Fruit fly (Drosophila melanogaster): ENCODE data around the gene disco-r.

Gene disco-r

dm6 chrX:16171427-16171826 is 22.6 kb upstream of the disco-r start (continued):
- TF ChIP-seq al (GFP tag; IDR thresholded peaks at IDR 0.05) (no peak), CG11723 (GFP tag; optimal IDR thresholded peaks at IDR 0.05) (no peak), CG6272 (GFP tag; IDR thresholded peaks at IDR 0.05) (no peak), ems (GFP tag; optimal IDR thresholded peaks at IDR 0.05) (no peak), CG11695 (GFP tag; IDR thresholded peaks at IDR 0.05) (no peak), grn (GFP tag; optimal IDR thresholded peaks at IDR 0.05) (no peak), cato (GFP tag; optimal IDR thresholded peaks at IDR 0.05; ENCODE audit: borderline replicate concordance) (no peak), GATAe (GFP tag; conservative IDR thresholded peaks at IDR 0.05) (no peak), CG10366 (GFP tag; IDR thresholded peaks at IDR 0.05) (no peak), run (tag; optimal IDR thresholded peaks at IDR 0.05) (no peak), BtbVII (GFP tag; optimal IDR thresholded peaks at IDR 0.05) (no peak), CG12071 (GFP tag; optimal IDR thresholded peaks at IDR 0.05) (no peak), CG15479 (GFP tag; optimal IDR thresholded peaks at IDR 0.05) (no peak), croc (GFP tag; conservative IDR thresholded peaks at IDR 0.05) (no peak), unpg (GFP tag; optimal IDR thresholded peaks at IDR 0.05) (no peak), CG13123 (GFP tag; optimal IDR thresholded peaks at IDR 0.05) (no peak), H2.0 (GFP tag; IDR thresholded peaks at IDR 0.05) (no peak), Scr (GFP tag; IDR thresholded peaks at IDR 0.05; ENCODE audit: partially characterized antibody) (no peak), nmo (GFP tag; optimal IDR thresholded peaks at IDR 0.05) (peak; percentile 41), fd96Cb (tag; optimal IDR thresholded peaks at IDR 0.05) (no peak), sim (GFP tag; IDR thresholded peaks at IDR 0.05) (no peak), Dp (GFP tag; optimal IDR thresholded peaks at IDR 0.05) (no peak), usp (GFP tag; optimal IDR thresholded peaks at IDR 0.05) (no peak), grau (tag; optimal IDR thresholded peaks at IDR 0.05) (peak; percentile 17), chn (GFP tag; optimal IDR thresholded peaks at IDR 0.05) (no peak), Dad (GFP tag; optimal IDR thresholded peaks at IDR 0.05) (no peak), amos (GFP tag; IDR thresholded peaks at IDR 0.05; ENCODE audit: partially characterized antibody) (no peak), CG32772 (GFP tag; IDR thresholded peaks at IDR 0.05) (no peak), CG7987 (GFP tag; optimal IDR thresholded peaks at IDR 0.05) (no peak), Stat92E (GFP tag; optimal IDR thresholded peaks at IDR 0.05) (no peak), chm (GFP tag; IDR thresholded peaks at IDR 0.05) (no peak), CG1529 (GFP tag; optimal IDR thresholded peaks at IDR 0.05) (no peak), fd3F (GFP tag; optimal IDR thresholded peaks at IDR 0.05) (no peak), Six4 (GFP tag; optimal IDR thresholded peaks at IDR 0.05) (no peak), CG6683 (GFP tag; optimal IDR thresholded peaks at IDR 0.05) (no peak), tin (GFP tag; optimal IDR thresholded peaks at IDR 0.05) (no peak), gce (GFP tag; IDR thresholded peaks at IDR 0.05) (no peak), CG18764 (GFP tag; optimal IDR thresholded peaks at IDR 0.05) (no peak), yki (optimal IDR thresholded peaks at IDR 0.05) (no peak), lab (GFP tag; optimal IDR thresholded peaks at IDR 0.05) (no peak), HLH4C (GFP tag; IDR thresholded peaks at IDR 0.05; ENCODE audit: partially characterized antibody) (no peak), CG31365 (tag; optimal IDR thresholded peaks at IDR 0.05) (no peak), Dek (tag; optimal IDR thresholded peaks at IDR 0.05) (no peak), gcm (GFP tag; optimal IDR thresholded peaks at IDR 0.05) (no peak), CG3163 (GFP tag; optimal IDR thresholded peaks at IDR 0.05) (no peak), kay (GFP tag; optimal IDR thresholded peaks at IDR 0.05) (no peak), CG6813 (GFP tag; optimal IDR thresholded peaks at IDR 0.05) (no peak), Mrtf (GFP tag; IDR thresholded peaks at IDR 0.05) (no peak), seq (GFP tag; IDR thresholded peaks at IDR 0.05) (no peak), CG13424 (tag; optimal IDR thresholded peaks at IDR 0.05) (peak; percentile 16), bsh (GFP tag; optimal IDR thresholded peaks at IDR 0.05) (peak in 1 of 2 experiments; percentile 4), CG18262 (tag; optimal IDR thresholded peaks at IDR 0.05) (peak; percentile 44)

Measured in whole organism, embryonic.